Fruit fly (Drosophila melanogaster) whole organism, embryonic: ENCODE results near the gene cv-c.
A peak's percentile ranks its signal among the peaks of the same experiment; 100 is the strongest.

Experiments used
- Adf1 ChIP-seq: fragments of 200-800 bp; sonication (Bioruptor generic); IDR thresholded peaks from 2 replicates; pipeline ENCODE4 v1.3.6; 2022; ENCODE audit warnings: missing biosample characterization, missing genetic modification characterization
- Antp ChIP-seq: fragments of 200-800 bp; sonication (Bioruptor generic); optimal IDR thresholded peaks from 3 replicates; lab custom pipeline; 2016; ENCODE audit warnings: missing biosample characterization, missing genetic modification characterization
- CG10147 ChIP-seq: fragments of 200-800 bp; sonication (Bioruptor generic); optimal IDR thresholded peaks from 2 replicates; lab custom pipeline; 2019; ENCODE audit warnings: missing biosample characterization, mild to moderate bottlenecking, missing genetic modification characterization, moderate library complexity
- CG10267 ChIP-seq: fragments of 200-800 bp; sonication (Bioruptor generic); optimal IDR thresholded peaks from 2 replicates; lab custom pipeline; 2018; ENCODE audit warnings: missing biosample characterization, mild to moderate bottlenecking, missing genetic modification characterization, moderate library complexity
- CG10462 ChIP-seq: fragments of 200-800 bp; sonication (Bioruptor generic); optimal IDR thresholded peaks from 2 replicates; lab custom pipeline; 2016; ENCODE audit warnings: missing biosample characterization, missing genetic modification characterization
- CG11560 ChIP-seq: fragments of 200-800 bp; sonication (Bioruptor generic); IDR thresholded peaks from 3 replicates; pipeline ENCODE4 v1.3.6; 2022; ENCODE audit warnings: missing biosample characterization, missing genetic modification characterization
- CG1233 ChIP-seq: fragments of 200-800 bp; sonication (Bioruptor generic); optimal IDR thresholded peaks from 4 replicates; lab custom pipeline; 2018; ENCODE audit warnings: missing biosample characterization, mild to moderate bottlenecking, missing genetic modification characterization
- CG14710 ChIP-seq: fragments of 200-800 bp; sonication (Bioruptor generic); optimal IDR thresholded peaks from 3 replicates; lab custom pipeline; 2019; ENCODE audit warnings: missing biosample characterization, mild to moderate bottlenecking, missing genetic modification characterization, moderate library complexity
- CG2116 ChIP-seq: fragments of 200-800 bp; sonication (Bioruptor generic); optimal IDR thresholded peaks from 3 replicates; lab custom pipeline; 2018; ENCODE audit warnings: missing biosample characterization, mild to moderate bottlenecking, missing genetic modification characterization
- CG32772 ChIP-seq: fragments of 200-800 bp; sonication (Bioruptor generic); IDR thresholded peaks from 2 replicates; pipeline ENCODE4 v1.3.6; 2022; ENCODE audit warnings: missing biosample characterization, missing genetic modification characterization
- CG3995 ChIP-seq: fragments of 200-800 bp; sonication (Bioruptor generic); optimal IDR thresholded peaks from 3 replicates; lab custom pipeline; 2016; ENCODE audit warnings: missing biosample characterization, missing genetic modification characterization
- CG42726 ChIP-seq: fragments of 200-800 bp; sonication (Bioruptor generic); IDR thresholded peaks from 2 replicates; pipeline ENCODE4 v1.3.6; 2022; ENCODE audit warnings: missing biosample characterization, missing genetic modification characterization; ENCODE audit not compliant: partially characterized antibody
- CG6791 ChIP-seq: fragments of 200-800 bp; sonication (Bioruptor generic); IDR thresholded peaks from 3 replicates; pipeline ENCODE4 v1.3.6; 2022; ENCODE audit warnings: missing biosample characterization, missing genetic modification characterization; ENCODE audit not compliant: partially characterized antibody
- CG7963 ChIP-seq: fragments of 200-800 bp; sonication (Bioruptor generic); IDR thresholded peaks from 3 replicates; pipeline ENCODE4 v1.3.6; 2022; ENCODE audit warnings: missing biosample characterization, missing genetic modification characterization; ENCODE audit not compliant: partially characterized antibody
- CG8388 ChIP-seq: fragments of 200-800 bp; sonication (Bioruptor generic); optimal IDR thresholded peaks from 2 replicates; lab custom pipeline; 2019; ENCODE audit warnings: missing biosample characterization, mild to moderate bottlenecking, missing genetic modification characterization, moderate library complexity
- CG8765 ChIP-seq: fragments of 200-800 bp; sonication (Bioruptor generic); IDR thresholded peaks from 2 replicates; pipeline ENCODE4 v1.3.6; 2022; ENCODE audit warnings: missing biosample characterization, missing genetic modification characterization
- CG9876 ChIP-seq: fragments of 200-800 bp; sonication (Bioruptor generic); optimal IDR thresholded peaks from 2 replicates; lab custom pipeline; 2016; ENCODE audit warnings: missing biosample characterization, missing genetic modification characterization
- CHES-1-like ChIP-seq: fragments of 200-800 bp; sonication (Bioruptor generic); optimal IDR thresholded peaks from 2 replicates; lab custom pipeline; 2016; ENCODE audit warnings: missing biosample characterization, missing genetic modification characterization
- Camta ChIP-seq: fragments of 200-800 bp; sonication (Bioruptor generic); optimal IDR thresholded peaks from 2 replicates; lab custom pipeline; 2016; ENCODE audit warnings: missing biosample characterization, missing genetic modification characterization
- E2f2 ChIP-seq: fragments of 200-800 bp; sonication (Bioruptor generic); IDR thresholded peaks from 2 replicates; pipeline ENCODE4 v1.3.6; 2022; ENCODE audit warnings: missing biosample characterization, missing genetic modification characterization
- Ets97D ChIP-seq: fragments of 200-800 bp; sonication (Bioruptor generic); optimal IDR thresholded peaks from 3 replicates; lab custom pipeline; 2016; ENCODE audit warnings: missing biosample characterization, missing genetic modification characterization
- Fer2 ChIP-seq: fragments of 200-800 bp; sonication (Bioruptor generic); optimal IDR thresholded peaks from 2 replicates; lab custom pipeline; 2018; ENCODE audit warnings: missing biosample characterization, mild to moderate bottlenecking, missing genetic modification characterization, moderate library complexity
- HmgZ ChIP-seq: fragments of 200-800 bp; sonication (Bioruptor generic); optimal IDR thresholded peaks from 2 replicates; lab custom pipeline; 2018; ENCODE audit warnings: missing biosample characterization, mild to moderate bottlenecking, missing genetic modification characterization
- Hmr ChIP-seq: fragments of 200-800 bp; sonication (Bioruptor generic); optimal IDR thresholded peaks from 3 replicates; lab custom pipeline; 2017; ENCODE audit warnings: mild to moderate bottlenecking, missing biosample characterization, missing genetic modification reagents, missing genetic modification characterization
- Sin3A ChIP-seq: fragments of >200 bp; optimal IDR thresholded peaks from 2 replicates; lab custom pipeline; 2018
- Ssrp ChIP-seq: fragments of 200-800 bp; sonication (Bioruptor generic); optimal IDR thresholded peaks from 2 replicates; lab custom pipeline; 2018; ENCODE audit warnings: missing biosample characterization, mild to moderate bottlenecking, missing genetic modification characterization, moderate library complexity
- Vsx1 ChIP-seq: fragments of 200-800 bp; sonication (Bioruptor generic); optimal IDR thresholded peaks from 2 replicates; lab custom pipeline; 2017; ENCODE audit warnings: missing biosample characterization, mild to moderate bottlenecking, missing genetic modification characterization, missing genetic modification reagents
- abd-A ChIP-seq: fragments of 200-800 bp; sonication (Bioruptor generic); optimal IDR thresholded peaks from 3 replicates; lab custom pipeline; 2019; ENCODE audit warnings: missing biosample characterization, mild to moderate bottlenecking, missing genetic modification characterization, moderate library complexity
- ac ChIP-seq: fragments of 200-800 bp; sonication (Bioruptor generic); optimal IDR thresholded peaks from 3 replicates; lab custom pipeline; 2017; ENCODE audit warnings: missing biosample characterization, mild to moderate bottlenecking, missing genetic modification characterization
- bbx ChIP-seq: fragments of 200-800 bp; sonication (Bioruptor generic); IDR thresholded peaks from 2 replicates; pipeline ENCODE4 v1.3.6; 2022; ENCODE audit warnings: missing biosample characterization, missing genetic modification characterization; ENCODE audit not compliant: partially characterized antibody
- cas ChIP-seq: fragments of 200-800 bp; sonication (Bioruptor generic); IDR thresholded peaks from 2 replicates; pipeline ENCODE4 v1.3.6; 2022; ENCODE audit warnings: missing biosample characterization, missing genetic modification characterization
- ci ChIP-seq: fragments of 200-800 bp; sonication (Bioruptor generic); IDR thresholded peaks from 3 replicates; pipeline ENCODE4 v1.3.6; 2022; ENCODE audit warnings: missing biosample characterization, missing genetic modification characterization
- dmrt99B ChIP-seq: fragments of 200-800 bp; sonication (Bioruptor generic); optimal IDR thresholded peaks from 2 replicates; lab custom pipeline; 2018; ENCODE audit warnings: missing biosample characterization, mild to moderate bottlenecking, missing genetic modification characterization, moderate library complexity
- fd96Cb ChIP-seq: fragments of 200-800 bp; sonication (Bioruptor generic); optimal IDR thresholded peaks from 2 replicates; lab custom pipeline; 2018; ENCODE audit warnings: missing biosample characterization, mild to moderate bottlenecking, missing genetic modification characterization, moderate library complexity
- gem ChIP-seq: fragments of 200-800 bp; sonication (Bioruptor generic); optimal IDR thresholded peaks from 2 replicates; lab custom pipeline; 2019; ENCODE audit warnings: missing biosample characterization, mild to moderate bottlenecking, missing genetic modification characterization, moderate library complexity
- klu ChIP-seq: fragments of 200-800 bp; sonication (Bioruptor generic); IDR thresholded peaks from 2 replicates; pipeline ENCODE4 v1.3.6; 2022; ENCODE audit warnings: missing biosample characterization, missing genetic modification characterization
- lbe ChIP-seq: fragments of 200-800 bp; sonication (Bioruptor generic); optimal IDR thresholded peaks from 2 replicates; lab custom pipeline; 2016; ENCODE audit warnings: missing biosample characterization, mild to moderate bottlenecking, missing genetic modification characterization
- lilli ChIP-seq: fragments of 200-800 bp; sonication (Bioruptor generic); optimal IDR thresholded peaks from 3 replicates; lab custom pipeline; 2016; ENCODE audit warnings: missing biosample characterization, missing genetic modification characterization
- nau ChIP-seq: fragments of 200-800 bp; sonication (Bioruptor generic); optimal IDR thresholded peaks from 3 replicates; lab custom pipeline; 2017; ENCODE audit warnings: missing biosample characterization, mild to moderate bottlenecking, missing genetic modification characterization, missing genetic modification reagents
- salm ChIP-seq: fragments of 200-800 bp; sonication (Bioruptor generic); optimal IDR thresholded peaks from 2 replicates; lab custom pipeline; 2018; ENCODE audit warnings: missing biosample characterization, mild to moderate bottlenecking, missing genetic modification characterization
- tin ChIP-seq: fragments of 200-800 bp; sonication (Bioruptor generic); optimal IDR thresholded peaks from 3 replicates; lab custom pipeline; 2016; ENCODE audit warnings: missing biosample characterization, missing genetic modification characterization
- twi ChIP-seq: fragments of 200-800 bp; optimal IDR thresholded peaks from 2 replicates; lab custom pipeline; 2019; ENCODE audit warnings: missing biosample characterization, mild to moderate bottlenecking, missing genetic modification characterization, moderate library complexity
- vnd ChIP-seq: fragments of 200-800 bp; sonication (Bioruptor generic); IDR thresholded peaks from 3 replicates; pipeline ENCODE4 v1.3.6; 2022; ENCODE audit warnings: missing biosample characterization, missing genetic modification characterization; ENCODE audit not compliant: partially characterized antibody
- z ChIP-seq: fragments of 200-800 bp; sonication (Bioruptor generic); IDR thresholded peaks from 3 replicates; pipeline ENCODE4 v1.3.6; 2022; ENCODE audit warnings: missing biosample characterization, missing genetic modification characterization
- zf30C ChIP-seq: fragments of 200-800 bp; sonication (Bioruptor generic); optimal IDR thresholded peaks from 3 replicates; lab custom pipeline; 2018; ENCODE audit warnings: missing biosample characterization, mild to moderate bottlenecking, missing genetic modification characterization

The cv-c gene

DNA sequence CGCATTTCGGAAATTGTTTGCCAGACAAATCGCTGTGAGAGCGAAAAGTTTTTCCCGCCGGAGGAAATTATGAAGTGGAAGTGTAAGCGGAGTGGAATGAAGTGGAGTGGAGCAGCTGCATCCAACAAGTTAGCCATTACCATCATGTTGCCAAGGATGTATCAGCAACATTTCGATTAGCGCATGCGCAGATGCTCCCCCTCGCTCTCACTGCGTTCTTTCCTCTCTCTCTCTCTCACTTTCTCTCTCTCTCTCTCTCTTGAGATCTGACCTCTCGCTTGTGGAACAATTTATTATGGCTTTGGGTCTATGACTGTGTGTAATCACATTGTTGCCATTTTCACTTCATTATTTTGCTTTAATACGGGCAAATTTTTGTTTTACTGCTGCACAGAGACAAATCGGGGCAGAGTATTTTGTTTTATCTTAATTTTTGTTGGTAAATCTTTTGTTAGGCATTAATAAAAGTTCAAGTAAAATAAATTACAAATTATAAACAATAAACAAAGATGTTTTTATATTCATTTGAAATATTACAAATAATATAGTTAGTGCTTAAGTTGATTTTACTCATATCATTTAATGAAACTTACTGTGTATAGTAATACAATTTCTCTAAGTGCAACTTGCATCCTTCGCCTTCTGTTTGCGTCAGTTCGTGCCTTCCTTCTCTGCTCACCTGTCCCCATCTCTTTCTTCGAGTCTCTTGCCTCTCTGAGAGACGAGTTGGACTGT, 99.0 kb downstream of the cv-c start (continued):
- peak; percentile 79 for TF ChIP-seq CG14710
- TF ChIP-seq twi (tag; lab: Kevin White, UChicago), result peak; percentile 61
- no peak; the same call in 1 of the 2 replicates for TF ChIP-seq CG8765
- peak; percentile 70 for TF ChIP-seq nau (GFP tag; lab: Kevin White, UChicago)
- no peak for TF ChIP-seq Antp (GFP tag; lab: Kevin White, UChicago)
- no peak for TF ChIP-seq ci (GFP tag; lab: Robert Waterston, UW)
- no peak for TF ChIP-seq CG11560 (tag; lab: Robert Waterston, UW)
- TF ChIP-seq Ssrp (tag; lab: Kevin White, UChicago), result peak; percentile 81
- no peak for TF ChIP-seq CHES-1-like
- TF ChIP-seq fd96Cb, result peak; percentile 83
- TF ChIP-seq E2f2 (GFP tag; lab: Robert Waterston, UW), result peak; percentile 43; the same call in 1 of the 2 replicates
- TF ChIP-seq Hmr (GFP tag; lab: Kevin White, UChicago), result peak; percentile 92
- peak; percentile 76 for TF ChIP-seq HmgZ (tag; lab: Kevin White, UChicago)
- TF ChIP-seq CG6791, result no peak
- peak; percentile 56 for TF ChIP-seq zf30C (GFP tag; lab: Kevin White, UChicago)
- TF ChIP-seq CG7963 (GFP tag; lab: Robert Waterston, UW), result no peak
- no peak for TF ChIP-seq CG9876 (GFP tag; lab: Kevin White, UChicago)
- TF ChIP-seq lilli, result peak; percentile 47
- peak; percentile 89 for TF ChIP-seq dmrt99B (tag; lab: Kevin White, UChicago)
- no peak for TF ChIP-seq ac (GFP tag; lab: Kevin White, UChicago)
- TF ChIP-seq CG10267 (tag; lab: Kevin White, UChicago), result peak; percentile 81
- no peak for TF ChIP-seq Camta (GFP tag; lab: Kevin White, UChicago)
- TF ChIP-seq abd-A, result peak; percentile 96
- TF ChIP-seq CG42726 (GFP tag; lab: Robert Waterston, UW), result no peak
- no peak for TF ChIP-seq vnd (GFP tag; lab: Robert Waterston, UW)
- 0 out of 2 replicates have a peak, but pooled peaks have one; percentile 58 for TF ChIP-seq CG32772
- no peak for TF ChIP-seq Ets97D (GFP tag; lab: Kevin White, UChicago)
- peak; percentile 81 for TF ChIP-seq CG8388 (GFP tag; lab: Kevin White, UChicago)
- peak; percentile 94 for TF ChIP-seq gem
- peak; percentile 36 for TF ChIP-seq lbe
- TF ChIP-seq salm (tag; lab: Kevin White, UChicago), result peak; percentile 62
- no peak; the same call in 1 of the 2 replicates for TF ChIP-seq klu
- peak; percentile 10 for TF ChIP-seq CG3995 (GFP tag; lab: Kevin White, UChicago)
- TF ChIP-seq Fer2, result peak; percentile 47
- peak; percentile 69 for TF ChIP-seq CG1233 (GFP tag; lab: Kevin White, UChicago)
- no peak for TF ChIP-seq bbx
- TF ChIP-seq CG10462 (GFP tag; lab: Kevin White, UChicago), result peak; percentile 41
- peak; percentile 37 for TF ChIP-seq CG2116 (GFP tag; lab: Kevin White, UChicago)
- TF ChIP-seq Sin3A (lab: Kevin White, UChicago), result no peak
- TF ChIP-seq tin (GFP tag; lab: Kevin White, UChicago), result peak; percentile 73
- no peak for TF ChIP-seq Adf1 (GFP tag; lab: Robert Waterston, UW)
- no peak for TF ChIP-seq z (GFP tag; lab: Robert Waterston, UW)
- TF ChIP-seq cas, result no peak
- TF ChIP-seq CG10147 (GFP tag; lab: Kevin White, UChicago), result peak; percentile 90
- TF ChIP-seq Vsx1 (GFP tag; lab: Kevin White, UChicago), result peak; percentile 52
